1 worm cellular context compared by ENCODE assay signal in the genomic region with DNA sequence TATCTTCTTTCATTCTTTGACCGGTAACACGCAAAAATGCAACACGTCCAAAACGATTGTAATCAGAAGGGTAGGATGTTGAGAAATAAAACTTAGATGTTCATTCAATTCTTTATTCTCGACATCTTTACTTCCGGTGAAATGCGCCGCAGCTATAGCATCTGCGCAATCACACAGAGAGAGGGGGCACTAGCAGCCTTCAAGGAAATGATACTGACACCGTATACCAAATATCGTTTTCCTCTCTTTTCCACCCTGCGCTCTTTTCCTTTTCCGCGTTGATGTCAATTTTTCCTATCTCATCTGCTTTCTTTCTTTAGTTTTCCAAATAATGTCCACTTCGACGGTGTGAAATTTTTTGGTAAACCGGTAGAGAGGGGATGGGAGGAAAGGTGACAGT.
A peak's percentile ranks its signal among the peaks of the same experiment; 100 is the strongest.
TF ChIP-seq lines count a peak whose summit lies in the region.

No protein-coding gene starts in this region.

TF ChIP-seq in whole organism, L1 larva, 84 proteins besides CTCF, POLR2A, EP300 and RAD21 (continued from another document):
- TF ChIP-seq unc-62 (GFP tag; optimal IDR thresholded peaks at IDR 0.05; lab: Kevin White, UChicago) (no peak), blmp-1 (tag; optimal IDR thresholded peaks at IDR 0.05; lab: Kevin White, UChicago) (peak; percentile 87), efl-1 (optimal IDR thresholded peaks at IDR 0.05; lab: Kevin White, UChicago) (no peak), efl-1 (GFP tag; optimal IDR thresholded peaks at IDR 0.05 in 1 of 2; lab: Kevin White, UChicago) (no peak), pqm-1 (tag; optimal IDR thresholded peaks at IDR 0.05; lab: Kevin White, UChicago) (no peak), sox-4 (tag; optimal IDR thresholded peaks at IDR 0.05; lab: Kevin White, UChicago) (no peak), alr-1 (tag; optimal IDR thresholded peaks at IDR 0.05; lab: Kevin White, UChicago; ENCODE audit: borderline replicate concordance) (no peak), aly-2 (tag; optimal IDR thresholded peaks at IDR 0.05; lab: Kevin White, UChicago) (no peak), zip-4 (GFP tag; optimal IDR thresholded peaks at IDR 0.05; lab: Kevin White, UChicago) (no peak), sup-37 (GFP tag; optimal IDR thresholded peaks at IDR 0.05; lab: Kevin White, UChicago) (no peak), lin-39 (tag; optimal IDR thresholded peaks at IDR 0.05; lab: Kevin White, UChicago) (no peak), mep-1 (tag; optimal IDR thresholded peaks at IDR 0.05; lab: Kevin White, UChicago) (peak; percentile 4), nhr-19 (GFP tag; conservative IDR thresholded peaks at IDR 0.05; lab: Robert Waterston, UW) (0 out of 2 replicates have a peak, but pooled peaks have one; percentile 4), aha-1 (tag; optimal IDR thresholded peaks at IDR 0.05; lab: Kevin White, UChicago) (no peak), C16A3.4 (tag; optimal IDR thresholded peaks at IDR 0.05; lab: Kevin White, UChicago) (no peak), egl-27 (tag; optimal IDR thresholded peaks at IDR 0.05; lab: Kevin White, UChicago) (no peak), pax-3 (tag; optimal IDR thresholded peaks at IDR 0.05; lab: Kevin White, UChicago) (no peak), nhr-12 (tag; optimal IDR thresholded peaks at IDR 0.05; lab: Kevin White, UChicago) (no peak), dpl-1 (GFP tag; optimal IDR thresholded peaks at IDR 0.05; lab: Kevin White, UChicago) (no peak), elt-2 (tag; optimal IDR thresholded peaks at IDR 0.05; lab: Kevin White, UChicago) (no peak), snu-23 (GFP tag; optimal IDR thresholded peaks at IDR 0.05; lab: Kevin White, UChicago) (peak; percentile 49), lsy-2 (tag; optimal IDR thresholded peaks at IDR 0.05; lab: Kevin White, UChicago) (peak in 1 of 2 experiments; percentile 39), nhr-11 (tag; optimal IDR thresholded peaks at IDR 0.05; lab: Kevin White, UChicago) (no peak), elt-3 (tag; optimal IDR thresholded peaks at IDR 0.05; lab: Kevin White, UChicago) (peak in 5 of 6 experiments; percentile 13 to 57 (median 50)), unc-30 (tag; optimal IDR thresholded peaks at IDR 0.05; lab: Kevin White, UChicago) (no peak), swsn-7 (tag; optimal IDR thresholded peaks at IDR 0.05; lab: Kevin White, UChicago) (no peak), ceh-8 (GFP tag; optimal IDR thresholded peaks at IDR 0.05; lab: Kevin White, UChicago) (no peak), lin-13 (GFP tag; optimal IDR thresholded peaks at IDR 0.05; lab: Kevin White, UChicago) (no peak), lin-14 (GFP tag; optimal IDR thresholded peaks at IDR 0.05; lab: Kevin White, UChicago) (peak; percentile 78), ztf-4 (tag; optimal IDR thresholded peaks at IDR 0.05; lab: Kevin White, UChicago) (no peak), nhr-77 (tag; optimal IDR thresholded peaks at IDR 0.05; lab: Kevin White, UChicago) (no peak), efl-3 (GFP tag; optimal IDR thresholded peaks at IDR 0.05; lab: Kevin White, UChicago) (no peak), C34B4.2 (tag; optimal IDR thresholded peaks at IDR 0.05; lab: Kevin White, UChicago) (no peak), fkh-10 (GFP tag; optimal IDR thresholded peaks at IDR 0.05; lab: Kevin White, UChicago) (no peak), pag-3 (tag; optimal IDR thresholded peaks at IDR 0.05; lab: Kevin White, UChicago; ENCODE audit: borderline replicate concordance, insufficient read depth) (no peak), isw-1 (GFP tag; IDR thresholded peaks at IDR 0.05; lab: Robert Waterston, UW) (no peak), unc-86 (tag; optimal IDR thresholded peaks at IDR 0.05; lab: Kevin White, UChicago) (no peak), zag-1 (tag; optimal IDR thresholded peaks at IDR 0.05; lab: Kevin White, UChicago) (no peak), lir-3 (tag; optimal IDR thresholded peaks at IDR 0.05; lab: Kevin White, UChicago; ENCODE audit: poor library complexity) (no peak), nhr-85 (tag; lab: Kevin White, UChicago) (peak; percentile 75), mab-9 (GFP tag; IDR thresholded peaks at IDR 0.05; lab: Robert Waterston, UW) (no peak), grh-1 (GFP tag; IDR thresholded peaks at IDR 0.05; lab: Robert Waterston, UW) (no peak), xbp-1 (tag; optimal IDR thresholded peaks at IDR 0.05; lab: Kevin White, UChicago) (no peak), sptf-1 (tag; optimal IDR thresholded peaks at IDR 0.05; lab: Kevin White, UChicago) (no peak), fos-1 (tag; optimal IDR thresholded peaks at IDR 0.05; lab: Kevin White, UChicago) (no peak), nhr-90 (tag; optimal IDR thresholded peaks at IDR 0.05; lab: Kevin White, UChicago; ENCODE audit: poor library complexity) (peak; percentile 27), dsc-1 (tag; optimal IDR thresholded peaks at IDR 0.05; lab: Kevin White, UChicago) (no peak), hlh-17 (GFP tag; optimal IDR thresholded peaks at IDR 0.05; lab: Kevin White, UChicago; ENCODE audit: borderline replicate concordance) (no peak), nhr-76 (tag; optimal IDR thresholded peaks at IDR 0.05; lab: Kevin White, UChicago) (no peak), mdl-1 (tag; optimal IDR thresholded peaks at IDR 0.05; lab: Kevin White, UChicago) (no peak), nhr-84 (tag; optimal IDR thresholded peaks at IDR 0.05; lab: Kevin White, UChicago) (no peak), lin-15B (tag; optimal IDR thresholded peaks at IDR 0.05; lab: Kevin White, UChicago) (no peak), unc-130 (tag; optimal IDR thresholded peaks at IDR 0.05; lab: Kevin White, UChicago) (no peak), Y116A8C.19 (tag; optimal IDR thresholded peaks at IDR 0.05; lab: Kevin White, UChicago; ENCODE audit: borderline replicate concordance) (no peak), unc-98 (GFP tag; IDR thresholded peaks at IDR 0.05; lab: Robert Waterston, UW) (no peak), fkh-8 (tag; optimal IDR thresholded peaks at IDR 0.05; lab: Kevin White, UChicago) (no peak), ama-1 (optimal IDR thresholded peaks at IDR 0.05; lab: Kevin White, UChicago) (no peak), jun-1 (tag; optimal IDR thresholded peaks at IDR 0.05; lab: Kevin White, UChicago) (no peak), fkh-4 (tag; optimal IDR thresholded peaks at IDR 0.05; lab: Kevin White, UChicago; ENCODE audit: borderline replicate concordance) (no peak), ceh-63 (GFP tag; optimal IDR thresholded peaks at IDR 0.05; lab: Kevin White, UChicago) (no peak), skn-1 (tag; optimal IDR thresholded peaks at IDR 0.05; lab: Kevin White, UChicago) (no peak), egl-13 (tag; optimal IDR thresholded peaks at IDR 0.05; lab: Kevin White, UChicago) (no peak)
TF ChIP-seq in whole organism, L1 larva: peak in this region for 12.
